Worm (Caenorhabditis elegans) whole organism, L1 larva: ENCODE results near the gene srh-206.

ENCODE experiments used
- lin-14 ChIP-seq: fragments of 200-800 bp; sonication (Bioruptor generic); optimal IDR thresholded peaks from 2 replicates; lab custom pipeline; 2018; ENCODE audit warnings: mild to moderate bottlenecking, missing genetic modification characterization, moderate library complexity, missing compliant biosample characterization
- mab-9 ChIP-seq: fragments of 200-800 bp; sonication (Bioruptor generic); IDR thresholded peaks from 2 replicates; pipeline ENCODE4 v1.3.6; 2022; ENCODE audit warnings: missing genetic modification reagents, missing genetic modification characterization, missing compliant biosample characterization
- mdl-1 ChIP-seq, 2 experiments: fragments of 150-350 bp; optimal IDR thresholded peaks; 2 replicates each; lab custom pipeline; 2014 to 2017; ENCODE audit warnings: missing biosample characterization in 2 of 2, missing genetic modification characterization in 2 of 2, inconsistent platforms in 1 of 2
- nhr-237 ChIP-seq: fragments of 150-350 bp; optimal IDR thresholded peaks from 2 replicates; lab custom pipeline; 2014; ENCODE audit warnings: missing biosample characterization, missing genetic modification characterization
- nhr-76 ChIP-seq: sonication (generic microtip); optimal IDR thresholded peaks from 2 replicates; lab custom pipeline; 2017; ENCODE audit warnings: missing biosample characterization, missing genetic modification characterization
- nhr-90 ChIP-seq: sonication (generic microtip); optimal IDR thresholded peaks from 2 replicates; lab custom pipeline; 2016; ENCODE audit warnings: mild to moderate bottlenecking, missing genetic modification characterization, missing compliant biosample characterization; ENCODE audit not compliant: poor library complexity
- snpc-4 ChIP-seq: fragments of 150-350 bp; optimal IDR thresholded peaks from 2 replicates; lab custom pipeline; 2014; ENCODE audit warnings: missing biosample characterization, missing genetic modification characterization
- tbx-2 ChIP-seq: sonication (generic microtip); optimal IDR thresholded peaks from 2 replicates; lab custom pipeline; 2016; ENCODE audit warnings: missing genetic modification characterization, missing compliant biosample characterization
- zag-1 ChIP-seq: fragments of 150-350 bp; optimal IDR thresholded peaks from 2 replicates; lab custom pipeline; 2014; ENCODE audit warnings: missing biosample characterization, missing genetic modification characterization
- zip-4 ChIP-seq: fragments of 200-800 bp; sonication (Bioruptor generic); optimal IDR thresholded peaks from 2 replicates; lab custom pipeline; 2018; ENCODE audit warnings: mild to moderate bottlenecking, missing genetic modification characterization, moderate library complexity, missing compliant biosample characterization

- TF ChIP-seq nhr-76 (tag; lab: Kevin White, UChicago) (no peak), zag-1 (tag; lab: Kevin White, UChicago) (no peak), snpc-4 (tag; lab: Kevin White, UChicago) (no peak), tbx-2 (tag; lab: Kevin White, UChicago) (no peak), nhr-90 (tag; lab: Kevin White, UChicago) (no peak), mab-9 (GFP tag; lab: Robert Waterston, UW) (no peak), mdl-1 (tag; optimal IDR thresholded peaks at IDR 0.05; lab: Kevin White, UChicago) (no peak), nhr-237 (no peak), zip-4 (GFP tag; lab: Kevin White, UChicago) (no peak), lin-14 (GFP tag; lab: Kevin White, UChicago) (no peak)
Measured at ce11 chrV:16987035-16987434, 32.4 kb upstream of the srh-206 start, which contains the start of gene Y102A5C.40.
